Worm (Caenorhabditis elegans): ENCODE measurements around the gene srj-40.

DNA sequence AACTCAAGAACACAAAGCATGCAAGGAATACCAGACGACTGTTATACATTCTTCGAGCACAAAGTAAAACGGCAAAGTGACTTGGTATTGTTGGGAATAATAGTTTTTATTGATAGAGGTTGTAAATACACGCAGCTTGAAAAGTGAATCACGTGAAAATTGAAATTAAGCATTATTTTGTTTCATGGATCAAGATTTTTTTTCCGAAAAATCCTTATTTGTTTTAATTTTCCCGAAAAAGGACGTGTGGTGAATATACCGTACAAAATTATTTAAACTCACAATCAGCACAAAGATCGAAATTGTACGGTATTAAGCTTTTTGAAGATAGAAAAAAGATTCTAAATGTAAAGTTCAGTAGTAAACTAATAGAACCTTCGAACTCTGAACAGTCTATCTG is 8.2 kb downstream of the srj-40 start, which contains the start of gene clc-18:
- TF ChIP-seq cog-1 (tag; optimal IDR thresholded peaks at IDR 0.05) (no peak), flt-1 (GFP tag; IDR thresholded peaks at IDR 0.05) (no peak)

Data from whole organism, midembryonic.